Worm (Caenorhabditis elegans) whole organism, L4 larva: ENCODE results near the gene such-1.

Experiments used
- D1046.2 ChIP-seq: fragments of 200-800 bp; sonication (Bioruptor generic); IDR thresholded peaks from 2 replicates; pipeline ENCODE4 v1.3.6; 2022; ENCODE audit warnings: missing genetic modification characterization, missing compliant biosample characterization
- F10B5.3 ChIP-seq: sonication (generic microtip); optimal IDR thresholded peaks from 2 replicates; lab custom pipeline; 2016; ENCODE audit warnings: mild to moderate bottlenecking, missing genetic modification characterization, missing compliant biosample characterization
- F37D6.2 ChIP-seq: sonication (generic microtip); optimal IDR thresholded peaks from 2 replicates; lab custom pipeline; 2016; ENCODE audit warnings: mild to moderate bottlenecking, missing genetic modification characterization, missing compliant biosample characterization
- F49E8.2 ChIP-seq: sonication (generic microtip); optimal IDR thresholded peaks from 2 replicates; lab custom pipeline; 2016; ENCODE audit warnings: missing compliant biosample characterization, mild to moderate bottlenecking, missing genetic modification characterization, borderline replicate concordance
- Y105C5A.15 ChIP-seq: fragments of 200-800 bp; sonication (Bioruptor generic); IDR thresholded peaks from 2 replicates; pipeline ENCODE4 v1.3.6; 2022; ENCODE audit warnings: missing genetic modification characterization, missing compliant biosample characterization
- Y75B8A.6 ChIP-seq: fragments of 200-800 bp; sonication (Bioruptor generic); IDR thresholded peaks from 2 replicates; pipeline ENCODE4 v1.3.6; 2022; ENCODE audit warnings: missing genetic modification reagents, missing genetic modification characterization, missing compliant biosample characterization
- ZK546.5 ChIP-seq, 2 experiments: sonication (generic microtip); optimal IDR thresholded peaks; 2 replicates each; lab custom pipeline; 2017; ENCODE audit warnings: missing biosample characterization in 2 of 2, missing genetic modification characterization in 2 of 2
- aly-2 ChIP-seq: sonication (generic microtip); optimal IDR thresholded peaks from 2 replicates; lab custom pipeline; 2018; ENCODE audit warnings: missing biosample characterization, missing genetic modification characterization
- ama-1 ChIP-seq: fragments of 150-350 bp; optimal IDR thresholded peaks from 2 replicates; lab custom pipeline; 2014; ENCODE audit warnings: inconsistent platforms, mixed read lengths
- attf-4 ChIP-seq: sonication (generic microtip); optimal IDR thresholded peaks from 3 replicates; lab custom pipeline; 2017; ENCODE audit warnings: missing biosample characterization, missing genetic modification characterization
- ceh-20 ChIP-seq: fragments of 200-800 bp; sonication (Bioruptor generic); IDR thresholded peaks from 2 replicates; pipeline ENCODE4 v1.3.6; 2022; ENCODE audit warnings: missing genetic modification reagents, missing genetic modification characterization, missing compliant biosample characterization
- ceh-82 ChIP-seq: sonication (generic microtip); optimal IDR thresholded peaks from 2 replicates; lab custom pipeline; 2017; ENCODE audit warnings: missing biosample characterization, missing genetic modification characterization
- ces-1 ChIP-seq: fragments of 150-350 bp; sonication (generic microtip); optimal IDR thresholded peaks from 4 replicates; lab custom pipeline; 2014; ENCODE audit warnings: missing biosample characterization, missing genetic modification reagents, missing genetic modification characterization
- cey-2 ChIP-seq: sonication (generic microtip); optimal IDR thresholded peaks from 3 replicates; lab custom pipeline; 2017; ENCODE audit warnings: missing genetic modification characterization, mild to moderate bottlenecking, missing compliant biosample characterization, antibody characterized with exemption, borderline replicate concordance; ENCODE audit not compliant: insufficient read depth
- daf-12 ChIP-seq: fragments of 150-350 bp; optimal IDR thresholded peaks from 2 replicates; lab custom pipeline; 2014; ENCODE audit warnings: missing biosample characterization, missing genetic modification reagents, missing genetic modification characterization
- daf-8 ChIP-seq: fragments of 200-800 bp; sonication (Bioruptor generic); IDR thresholded peaks from 2 replicates; pipeline ENCODE4 v1.3.6; 2022; ENCODE audit warnings: missing genetic modification characterization, missing compliant biosample characterization
- dmd-8 ChIP-seq: fragments of 200-800 bp; sonication (Bioruptor generic); IDR thresholded peaks from 2 replicates; pipeline ENCODE4 v1.3.6; 2022; ENCODE audit warnings: missing genetic modification characterization, missing compliant biosample characterization
- duxl-1 ChIP-seq: sonication (generic microtip); optimal IDR thresholded peaks from 2 replicates; lab custom pipeline; 2016; ENCODE audit warnings: mild to moderate bottlenecking, missing genetic modification characterization, moderate library complexity, missing compliant biosample characterization; ENCODE audit not compliant: poor library complexity
- fos-1 ChIP-seq: fragments of 150-350 bp; optimal IDR thresholded peaks from 2 replicates; lab custom pipeline; 2014; ENCODE audit warnings: missing biosample characterization, missing genetic modification characterization
- hlh-11 ChIP-seq: fragments of 200-800 bp; sonication (Bioruptor generic); optimal IDR thresholded peaks from 2 replicates; lab custom pipeline; 2018; ENCODE audit warnings: mild to moderate bottlenecking, missing genetic modification characterization, missing compliant biosample characterization
- hlh-30 ChIP-seq: sonication (generic microtip); optimal IDR thresholded peaks from 2 replicates; lab custom pipeline; 2017; ENCODE audit warnings: antibody characterized with exemption, mild to moderate bottlenecking, missing genetic modification characterization, missing compliant biosample characterization; ENCODE audit not compliant: insufficient read depth
- jun-1 ChIP-seq: fragments of 150-350 bp; optimal IDR thresholded peaks from 2 replicates; lab custom pipeline; 2014; ENCODE audit warnings: missing biosample characterization, missing genetic modification reagents, missing genetic modification characterization
- lim-7 ChIP-seq: fragments of 200-800 bp; sonication (Bioruptor generic); IDR thresholded peaks from 2 replicates; pipeline ENCODE4 v1.3.6; 2022; ENCODE audit warnings: missing genetic modification characterization, missing compliant biosample characterization
- lin-1 ChIP-seq: fragments of 200-800 bp; sonication (Bioruptor generic); IDR thresholded peaks from 2 replicates; pipeline ENCODE4 v1.3.6; 2022; ENCODE audit warnings: missing genetic modification reagents, missing genetic modification characterization, missing compliant biosample characterization
- lin-13 ChIP-seq: fragments of 150-350 bp; optimal IDR thresholded peaks from 2 replicates; lab custom pipeline; 2014; ENCODE audit warnings: missing biosample characterization, missing genetic modification reagents, missing genetic modification characterization
- lin-15B ChIP-seq: fragments of 150-350 bp; sonication (generic microtip); optimal IDR thresholded peaks from 3 replicates; lab custom pipeline; 2014; ENCODE audit warnings: missing biosample characterization, missing genetic modification characterization
- lir-3 ChIP-seq: sonication (generic microtip); optimal IDR thresholded peaks from 2 replicates; lab custom pipeline; 2016; ENCODE audit warnings: mild to moderate bottlenecking, missing genetic modification characterization, missing compliant biosample characterization
- lsy-2 ChIP-seq, 2 experiments: fragments of 150-350 bp in 1 of 2; sonication (generic microtip) in 1 of 2; optimal IDR thresholded peaks; 2 replicates each; lab custom pipeline; 2014 to 2017; ENCODE audit warnings: missing biosample characterization in 2 of 2, missing genetic modification characterization in 2 of 2
- madf-5 ChIP-seq, 2 experiments: fragments of 200-800 bp; sonication (Bioruptor generic); IDR thresholded peaks; 2 replicates each; pipeline ENCODE4 v1.3.6; 2022; ENCODE audit warnings: missing compliant biosample characterization in 2 of 2, missing genetic modification characterization in 2 of 2
- madf-9 ChIP-seq: fragments of 200-800 bp; sonication (Bioruptor generic); conservative IDR thresholded peaks from 2 replicates; pipeline ENCODE4 v1.3.6; 2022; ENCODE audit warnings: missing genetic modification reagents, missing genetic modification characterization, missing compliant biosample characterization
- mdl-1 ChIP-seq, 2 experiments: fragments of 150-350 bp in 1 of 2; sonication (generic microtip) in 1 of 2; optimal IDR thresholded peaks; 2 replicates each; lab custom pipeline; 2014 to 2017; ENCODE audit warnings: missing biosample characterization in 2 of 2, missing genetic modification characterization in 2 of 2
- mxl-2 ChIP-seq: fragments of 200-800 bp; sonication (Bioruptor generic); conservative IDR thresholded peaks from 2 replicates; pipeline ENCODE4 v1.3.6; 2022; ENCODE audit warnings: missing genetic modification reagents, missing genetic modification characterization, missing compliant biosample characterization
- mxl-3 ChIP-seq: fragments of 200-800 bp; sonication (Bioruptor generic); optimal IDR thresholded peaks from 2 replicates; lab custom pipeline; 2018; ENCODE audit warnings: mild to moderate bottlenecking, missing genetic modification characterization, missing compliant biosample characterization
- nhr-111 ChIP-seq: fragments of 200-800 bp; sonication (Bioruptor generic); optimal IDR thresholded peaks from 2 replicates; lab custom pipeline; 2018; ENCODE audit warnings: mild to moderate bottlenecking, missing genetic modification characterization, missing compliant biosample characterization
- nhr-237 ChIP-seq: sonication (generic microtip); optimal IDR thresholded peaks from 2 replicates; lab custom pipeline; 2017; ENCODE audit warnings: missing biosample characterization, missing genetic modification characterization
- nhr-42 ChIP-seq: fragments of 200-800 bp; sonication (Bioruptor generic); IDR thresholded peaks from 2 replicates; pipeline ENCODE4 v1.3.6; 2022; ENCODE audit warnings: missing genetic modification characterization, missing compliant biosample characterization
- nhr-6 ChIP-seq: fragments of 150-350 bp; optimal IDR thresholded peaks from 2 replicates; lab custom pipeline; 2014; ENCODE audit warnings: missing biosample characterization, missing genetic modification characterization
- nhr-77 ChIP-seq: fragments of 150-350 bp; optimal IDR thresholded peaks from 2 replicates; lab custom pipeline; 2014; ENCODE audit warnings: missing biosample characterization, missing genetic modification characterization
- pha-4 ChIP-seq, 2 experiments: fragments of 150-350 bp in 1 of 2; fragments of 200-800 bp in 1 of 2; sonication (Bioruptor generic) in 1 of 2; IDR thresholded peaks in 1 of 2; optimal IDR thresholded peaks in 1 of 2; 2 replicates each; pipeline versions ENCODE4 v1.3.6 to Lab custom; 2014 to 2022; ENCODE audit warnings: missing genetic modification characterization in 2 of 2, missing genetic modification reagents in 2 of 2, missing biosample characterization in 1 of 2, missing compliant biosample characterization in 1 of 2
- php-3 ChIP-seq: fragments of 200-800 bp; sonication (Bioruptor generic); IDR thresholded peaks from 2 replicates; pipeline ENCODE4 v1.3.6; 2022; ENCODE audit warnings: missing genetic modification reagents, missing genetic modification characterization, missing compliant biosample characterization
- sdz-12 ChIP-seq: fragments of 200-800 bp; sonication (Bioruptor generic); optimal IDR thresholded peaks from 2 replicates; lab custom pipeline; 2018; ENCODE audit warnings: mild to moderate bottlenecking, missing genetic modification characterization, missing compliant biosample characterization
- set-16 ChIP-seq: fragments of 200-800 bp; sonication (Bioruptor generic); IDR thresholded peaks from 2 replicates; pipeline ENCODE4 v1.3.6; 2022; ENCODE audit warnings: missing genetic modification reagents, missing genetic modification characterization, missing compliant biosample characterization
- snpc-1.2 ChIP-seq: fragments of 200-800 bp; sonication (Bioruptor generic); IDR thresholded peaks from 2 replicates; pipeline ENCODE4 v1.3.6; 2022; ENCODE audit warnings: missing genetic modification reagents, missing genetic modification characterization, missing compliant biosample characterization
- snpc-4 ChIP-seq: fragments of 150-350 bp; optimal IDR thresholded peaks from 2 replicates; lab custom pipeline; 2014; ENCODE audit warnings: missing biosample characterization, missing genetic modification characterization
- spr-1 ChIP-seq: sonication (generic microtip); optimal IDR thresholded peaks from 2 replicates; lab custom pipeline; 2016; ENCODE audit warnings: mild to moderate bottlenecking, missing genetic modification characterization, missing compliant biosample characterization
- tra-1 ChIP-seq: fragments of 200-800 bp; sonication (Bioruptor generic); IDR thresholded peaks from 2 replicates; pipeline ENCODE4 v1.3.6; 2022; ENCODE audit warnings: missing genetic modification reagents, missing genetic modification characterization, missing compliant biosample characterization
- vab-7 ChIP-seq: fragments of 200-800 bp; sonication (Bioruptor generic); IDR thresholded peaks from 2 replicates; pipeline ENCODE4 v1.3.6; 2022; ENCODE audit warnings: missing genetic modification reagents, missing genetic modification characterization, missing compliant biosample characterization
- zag-1 ChIP-seq: fragments of 150-350 bp; optimal IDR thresholded peaks from 2 replicates; lab custom pipeline; 2014; ENCODE audit warnings: missing biosample characterization, missing genetic modification characterization
- zfp-2 ChIP-seq: sonication (generic microtip); optimal IDR thresholded peaks from 2 replicates; lab custom pipeline; 2016; ENCODE audit warnings: mild to moderate bottlenecking, missing genetic modification characterization, missing compliant biosample characterization
- zip-11 ChIP-seq: fragments of 200-800 bp; sonication (Bioruptor generic); IDR thresholded peaks from 2 replicates; pipeline ENCODE4 v1.3.6; 2022; ENCODE audit warnings: missing genetic modification characterization, missing compliant biosample characterization
- zip-2 ChIP-seq: fragments of 150-350 bp; optimal IDR thresholded peaks from 2 replicates; lab custom pipeline; 2014; ENCODE audit warnings: missing biosample characterization, missing genetic modification characterization
- ztf-7 ChIP-seq: fragments of 150-350 bp; optimal IDR thresholded peaks from 2 replicates; lab custom pipeline; 2014; ENCODE audit warnings: missing biosample characterization, missing genetic modification characterization

The such-1 gene

ce11 chrIII:11496496-11496895, 27.1 kb downstream of the such-1 start, which contains the start of gene Y66D12A.24:
Gene Y66D12A.24, plus strand, starts transcription at chrIII:11496865.
- TF ChIP-seq snpc-4 (no peak), sdz-12 (GFP tag; lab: Kevin White, UChicago) (no peak), mxl-3 (peak; percentile 69), daf-12 (tag; lab: Kevin White, UChicago) (no peak), set-16 (GFP tag; lab: Robert Waterston, UW) (no peak), lir-3 (tag; lab: Kevin White, UChicago) (no peak), lin-15B (no peak), dmd-8 (GFP tag; lab: Robert Waterston, UW) (no peak), php-3 (GFP tag; lab: Robert Waterston, UW) (no peak), pha-4 (GFP tag; IDR thresholded peaks at IDR 0.05; lab: Robert Waterston, UW) (0 out of 2 replicates have a peak, but pooled peaks have one; percentile 41), pha-4 (tag; optimal IDR thresholded peaks at IDR 0.05; lab: Kevin White, UChicago) (no peak), lsy-2 (tag; optimal IDR thresholded peaks at IDR 0.05; lab: Kevin White, UChicago) (peak in 1 of 2 experiments; percentile 17), ces-1 (GFP tag; lab: Kevin White, UChicago) (no peak), madf-5 (GFP tag; IDR thresholded peaks at IDR 0.05; lab: Robert Waterston, UW) (no peak), F49E8.2 (no peak), cey-2 (tag; lab: Kevin White, UChicago) (no peak), nhr-237 (tag; lab: Kevin White, UChicago) (no peak), aly-2 (tag; lab: Kevin White, UChicago) (no peak), daf-8 (GFP tag; lab: Robert Waterston, UW) (no peak), zip-11 (no peak), lin-13 (GFP tag; lab: Kevin White, UChicago) (no peak), mxl-2 (no peak), jun-1 (tag; lab: Kevin White, UChicago) (no peak), spr-1 (tag; lab: Kevin White, UChicago) (no peak), zfp-2 (tag; lab: Kevin White, UChicago) (no peak), ceh-20 (no peak), lim-7 (GFP tag; lab: Robert Waterston, UW) (no peak), Y75B8A.6 (GFP tag; lab: Robert Waterston, UW) (no peak), F37D6.2 (tag; lab: Kevin White, UChicago) (no peak), hlh-11 (peak; percentile 84), tra-1 (0 out of 2 replicates have a peak, but pooled peaks have one; percentile 20), fos-1 (no peak), hlh-30 (tag; lab: Kevin White, UChicago) (peak; percentile 66), F10B5.3 (tag; lab: Kevin White, UChicago) (no peak), ceh-82 (tag; lab: Kevin White, UChicago) (no peak), Y105C5A.15 (no peak), mdl-1 (tag; optimal IDR thresholded peaks at IDR 0.05; lab: Kevin White, UChicago) (peak in 1 of 2 experiments; percentile 29), duxl-1 (tag; lab: Kevin White, UChicago) (no peak), zag-1 (tag; lab: Kevin White, UChicago) (no peak), nhr-42 (GFP tag; lab: Robert Waterston, UW) (no peak), lin-1 (peak; percentile 57; the same call in 1 of the 2 replicates), zip-2 (tag; lab: Kevin White, UChicago) (no peak), snpc-1.2 (GFP tag; lab: Robert Waterston, UW) (no peak), ztf-7 (tag; lab: Kevin White, UChicago) (no peak), nhr-6 (tag; lab: Kevin White, UChicago) (peak; percentile 85), D1046.2 (GFP tag; lab: Robert Waterston, UW) (no peak), attf-4 (tag; lab: Kevin White, UChicago) (no peak), nhr-111 (GFP tag; lab: Kevin White, UChicago) (no peak), ZK546.5 (tag; optimal IDR thresholded peaks at IDR 0.05; lab: Kevin White, UChicago) (no peak), vab-7 (GFP tag; lab: Robert Waterston, UW) (no peak), nhr-77 (tag; lab: Kevin White, UChicago) (peak; percentile 5), madf-9 (GFP tag; lab: Robert Waterston, UW) (no peak), ama-1 (lab: Kevin White, UChicago) (no peak)
